Worm (Caenorhabditis elegans) whole organism, L1 larva: ENCODE results near the gene T25B9.3.
"Not testable (repeated sequence)": the region's sequence is repeated elsewhere in the genome, so short reads cannot be mapped to it uniquely, and the experiment has no call there.

Experiments used
- dpl-1 ChIP-seq, 3 experiments: fragments of 150-350 bp in 2 of 3; sonication (generic microtip) in 1 of 3; optimal IDR thresholded peaks; 2 replicates each; lab custom pipeline; 2014 to 2017; ENCODE audit warnings: missing biosample characterization in 3 of 3, missing genetic modification characterization in 3 of 3, missing genetic modification reagents in 3 of 3
- fkh-8 ChIP-seq: sonication (generic microtip); optimal IDR thresholded peaks from 2 replicates; lab custom pipeline; 2016; ENCODE audit warnings: mild to moderate bottlenecking, missing genetic modification characterization, missing compliant biosample characterization
- sox-4 ChIP-seq: sonication (generic microtip); optimal IDR thresholded peaks from 2 replicates; lab custom pipeline; 2016; ENCODE audit warnings: missing genetic modification characterization, missing compliant biosample characterization

DNA sequence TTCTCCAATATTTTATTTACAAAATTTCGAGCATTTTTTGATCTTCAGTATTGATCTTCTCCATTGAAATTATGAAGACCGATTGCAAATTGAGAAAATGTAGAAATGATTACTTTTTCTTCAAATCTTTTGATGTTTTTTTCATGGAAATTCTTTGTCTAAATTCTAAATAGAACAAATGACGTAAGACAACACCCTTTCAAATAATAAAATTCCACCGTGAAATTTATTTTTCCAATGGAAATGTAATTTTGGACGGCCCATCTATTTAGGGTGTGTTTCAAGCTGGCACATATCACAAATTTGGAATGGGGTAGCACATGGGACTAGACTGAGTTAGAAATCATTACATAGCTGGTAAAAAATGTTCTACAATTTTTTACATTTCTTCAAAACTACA lies 7.2 kb downstream of the T25B9.3 start, which contains the start of gene T25B9.2:
- not testable (repeated sequence) for TF ChIP-seq dpl-1 (GFP tag; optimal IDR thresholded peaks at IDR 0.05; lab: Kevin White, UChicago); fkh-8 (tag; lab: Kevin White, UChicago); sox-4 (tag; lab: Kevin White, UChicago)
